Worm (Caenorhabditis elegans) whole organism, late embryonic: Measurements from ENCODE around the gene F25B4.4.

Experiments used
- C38D4.7 ChIP-seq: fragments of 200-800 bp; sonication (Bioruptor generic); optimal IDR thresholded peaks from 2 replicates; lab custom pipeline; 2018; ENCODE audit warnings: mild to moderate bottlenecking, missing genetic modification characterization, moderate library complexity, missing compliant biosample characterization
- F13H6.1 ChIP-seq: sonication (generic microtip); optimal IDR thresholded peaks from 2 replicates; lab custom pipeline; 2016; ENCODE audit warnings: missing genetic modification characterization, missing compliant biosample characterization
- K02D7.2 ChIP-seq: sonication (generic microtip); optimal IDR thresholded peaks from 2 replicates; lab custom pipeline; 2017; ENCODE audit warnings: mild to moderate bottlenecking, missing genetic modification characterization, missing compliant biosample characterization
- K09A11.1 ChIP-seq: sonication (generic microtip); optimal IDR thresholded peaks from 2 replicates; lab custom pipeline; 2017; ENCODE audit warnings: antibody characterized with exemption, mild to moderate bottlenecking, missing genetic modification characterization, missing compliant biosample characterization; ENCODE audit not compliant: insufficient read depth
- Y22D7AL.16 ChIP-seq: sonication (generic microtip); optimal IDR thresholded peaks from 2 replicates; lab custom pipeline; 2016; ENCODE audit warnings: missing genetic modification characterization, missing compliant biosample characterization
- ama-1 ChIP-seq: fragments of 150-350 bp; optimal IDR thresholded peaks from 2 replicates; lab custom pipeline; 2014
- ceh-22 ChIP-seq: sonication (generic microtip); optimal IDR thresholded peaks from 2 replicates; lab custom pipeline; 2017; ENCODE audit warnings: missing biosample characterization, missing genetic modification characterization
- ceh-31 ChIP-seq: sonication (generic microtip); optimal IDR thresholded peaks from 2 replicates; lab custom pipeline; 2016; ENCODE audit warnings: missing genetic modification characterization, missing compliant biosample characterization
- ceh-6 ChIP-seq: fragments of 200-800 bp; sonication (Bioruptor generic); optimal IDR thresholded peaks from 2 replicates; lab custom pipeline; 2018; ENCODE audit warnings: mild to moderate bottlenecking, missing genetic modification characterization, missing compliant biosample characterization
- ceh-9 ChIP-seq: sonication (generic microtip); optimal IDR thresholded peaks from 2 replicates; lab custom pipeline; 2016; ENCODE audit warnings: mild to moderate bottlenecking, missing genetic modification characterization, inconsistent platforms, missing compliant biosample characterization
- che-1 ChIP-seq: sonication (generic microtip); optimal IDR thresholded peaks from 2 replicates; lab custom pipeline; 2016; ENCODE audit warnings: mild to moderate bottlenecking, missing genetic modification characterization, missing compliant biosample characterization
- dve-1 ChIP-seq: sonication (generic microtip); optimal IDR thresholded peaks from 2 replicates; lab custom pipeline; 2017; ENCODE audit warnings: antibody characterized with exemption, mild to moderate bottlenecking, missing genetic modification characterization, missing compliant biosample characterization
- elt-2 ChIP-seq: sonication (generic microtip); optimal IDR thresholded peaks from 2 replicates; lab custom pipeline; 2016; ENCODE audit warnings: missing genetic modification reagents, missing genetic modification characterization, missing compliant biosample characterization
- elt-4 ChIP-seq: sonication (generic microtip); optimal IDR thresholded peaks from 2 replicates; lab custom pipeline; 2016; ENCODE audit warnings: missing genetic modification characterization, missing compliant biosample characterization
- ets-4 ChIP-seq: sonication (generic microtip); optimal IDR thresholded peaks from 2 replicates; lab custom pipeline; 2016; ENCODE audit warnings: missing genetic modification characterization, missing compliant biosample characterization
- eyg-1 ChIP-seq: sonication (generic microtip); optimal IDR thresholded peaks from 2 replicates; lab custom pipeline; 2016; ENCODE audit warnings: missing genotype, missing genetic modification characterization, missing compliant biosample characterization
- fax-1 ChIP-seq: sonication (generic microtip); optimal IDR thresholded peaks from 2 replicates; lab custom pipeline; 2016; ENCODE audit warnings: missing genotype, missing genetic modification characterization, missing compliant biosample characterization
- fkh-10 ChIP-seq: fragments of 150-350 bp; optimal IDR thresholded peaks from 2 replicates; lab custom pipeline; 2014; ENCODE audit warnings: missing biosample characterization, missing genetic modification reagents, missing genetic modification characterization
- hlh-15 ChIP-seq: sonication (generic microtip); optimal IDR thresholded peaks from 2 replicates; lab custom pipeline; 2016; ENCODE audit warnings: missing genetic modification characterization, missing compliant biosample characterization
- hlh-30 ChIP-seq: sonication (generic microtip); optimal IDR thresholded peaks from 2 replicates; lab custom pipeline; 2017; ENCODE audit warnings: antibody characterized with exemption, missing genetic modification characterization, missing compliant biosample characterization; ENCODE audit not compliant: insufficient read depth
- hlh-6 ChIP-seq: sonication (generic microtip); optimal IDR thresholded peaks from 2 replicates; lab custom pipeline; 2016; ENCODE audit warnings: missing genotype, missing genetic modification characterization, missing compliant biosample characterization
- lim-6 ChIP-seq: sonication (generic microtip); optimal IDR thresholded peaks from 2 replicates; lab custom pipeline; 2016; ENCODE audit warnings: missing genetic modification characterization, missing compliant biosample characterization
- nfya-1 ChIP-seq: sonication (generic microtip); optimal IDR thresholded peaks from 2 replicates; lab custom pipeline; 2017; ENCODE audit warnings: missing genetic modification characterization, mild to moderate bottlenecking, missing compliant biosample characterization, antibody characterized with exemption, moderate library complexity
- npax-4 ChIP-seq: sonication (generic microtip); optimal IDR thresholded peaks from 2 replicates; lab custom pipeline; 2016; ENCODE audit warnings: missing genetic modification characterization, missing compliant biosample characterization
- odd-2 ChIP-seq: sonication (generic microtip); optimal IDR thresholded peaks from 2 replicates; lab custom pipeline; 2017; ENCODE audit warnings: antibody characterized with exemption, mild to moderate bottlenecking, missing genetic modification characterization, missing compliant biosample characterization
- pag-3 ChIP-seq: sonication (generic microtip); optimal IDR thresholded peaks from 2 replicates; lab custom pipeline; 2016; ENCODE audit warnings: missing compliant biosample characterization, missing genetic modification characterization, borderline replicate concordance
- pax-1 ChIP-seq: fragments of 150-350 bp; optimal IDR thresholded peaks from 2 replicates; lab custom pipeline; 2014; ENCODE audit warnings: missing biosample characterization, missing genetic modification characterization
- pha-2 ChIP-seq: sonication (generic microtip); optimal IDR thresholded peaks from 2 replicates; lab custom pipeline; 2017; ENCODE audit warnings: mild to moderate bottlenecking, missing genetic modification characterization, missing compliant biosample characterization
- pha-4 ChIP-seq: fragments of 150-350 bp; optimal IDR thresholded peaks from 2 replicates; lab custom pipeline; 2018; ENCODE audit warnings: missing biosample characterization, missing genetic modification reagents, missing genetic modification characterization
- pqm-1 ChIP-seq: sonication (generic microtip); optimal IDR thresholded peaks from 2 replicates; lab custom pipeline; 2016; ENCODE audit warnings: missing genetic modification characterization, missing compliant biosample characterization
- ref-2 ChIP-seq: sonication (generic microtip); optimal IDR thresholded peaks from 2 replicates; lab custom pipeline; 2016; ENCODE audit warnings: missing genetic modification characterization, missing compliant biosample characterization
- tbx-7 ChIP-seq: sonication (generic microtip); optimal IDR thresholded peaks from 2 replicates; lab custom pipeline; 2016; ENCODE audit warnings: missing genotype, missing genetic modification characterization, missing compliant biosample characterization
- ttx-3 ChIP-seq: sonication (generic microtip); optimal IDR thresholded peaks from 2 replicates; lab custom pipeline; 2016; ENCODE audit warnings: missing genetic modification reagents, missing genetic modification characterization, missing compliant biosample characterization
- unc-55 ChIP-seq: sonication (generic microtip); optimal IDR thresholded peaks from 2 replicates; lab custom pipeline; 2017; ENCODE audit warnings: missing biosample characterization, missing genetic modification reagents, missing genetic modification characterization
- unc-86 ChIP-seq: sonication (generic microtip); optimal IDR thresholded peaks from 2 replicates; lab custom pipeline; 2016; ENCODE audit warnings: missing genetic modification characterization, missing compliant biosample characterization
- zip-5 ChIP-seq: sonication (generic microtip); optimal IDR thresholded peaks from 2 replicates; lab custom pipeline; 2016; ENCODE audit warnings: missing genetic modification characterization, missing compliant biosample characterization

The F25B4.4 gene

DNA sequence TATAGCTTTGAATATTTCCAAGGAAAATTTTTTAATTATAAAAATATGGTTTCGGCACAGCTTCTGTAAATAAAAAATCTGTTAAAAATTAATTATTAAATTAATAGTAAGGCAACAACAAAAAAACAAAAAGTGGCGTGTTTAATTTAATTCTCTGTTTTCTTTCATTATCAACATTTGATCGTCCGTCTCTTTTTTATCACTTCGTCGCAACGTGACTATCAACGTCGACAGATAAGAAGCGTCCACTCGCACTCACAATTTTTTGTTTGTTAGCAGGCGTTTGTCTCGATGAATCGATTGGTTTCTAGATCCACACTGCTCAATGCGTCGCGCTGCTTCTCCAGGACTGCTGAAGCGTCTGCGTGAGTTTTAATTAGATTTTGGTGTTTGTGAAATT, 28.0 kb downstream of the F25B4.4 start, which contains the start of gene gcst-1:
TSS of gene gcst-1 (plus strand) at position 277 of the 400 bp plus-strand sequence.
- TF ChIP-seq ets-4 (tag; lab: Kevin White, UChicago) (no peak), elt-2 (peak; percentile 82)
- TF ChIP-seq, all 69 proteins: peak for 1

DNA sequence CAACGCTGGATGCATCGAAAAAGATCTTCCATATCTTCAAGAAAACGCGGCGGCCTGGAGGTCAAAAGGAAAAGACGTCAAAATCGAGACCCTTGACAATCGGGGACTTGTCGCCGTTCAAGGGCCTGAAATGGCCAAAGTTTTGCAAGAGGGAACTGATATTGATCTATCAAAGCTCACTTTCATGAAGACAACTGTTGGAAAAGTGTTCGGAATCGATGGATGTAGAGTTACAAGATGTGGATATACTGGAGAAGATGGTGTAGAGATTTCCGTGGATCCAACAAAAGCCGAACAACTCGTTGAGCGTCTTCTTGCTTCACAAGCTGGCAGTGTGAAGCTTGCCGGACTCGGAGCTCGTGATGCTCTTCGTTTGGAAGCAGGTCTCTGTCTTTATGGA, 28.8 kb downstream of the F25B4.4 start:
- TF ChIP-seq K02D7.2 (no peak), pag-3 (tag; lab: Kevin White, UChicago) (no peak), che-1 (tag; lab: Kevin White, UChicago) (no peak), elt-4 (no peak), lim-6 (no peak), pax-1 (tag; lab: Kevin White, UChicago) (no peak), ceh-6 (no peak), pha-4 (no peak), dve-1 (tag; lab: Kevin White, UChicago) (no peak)

DNA sequence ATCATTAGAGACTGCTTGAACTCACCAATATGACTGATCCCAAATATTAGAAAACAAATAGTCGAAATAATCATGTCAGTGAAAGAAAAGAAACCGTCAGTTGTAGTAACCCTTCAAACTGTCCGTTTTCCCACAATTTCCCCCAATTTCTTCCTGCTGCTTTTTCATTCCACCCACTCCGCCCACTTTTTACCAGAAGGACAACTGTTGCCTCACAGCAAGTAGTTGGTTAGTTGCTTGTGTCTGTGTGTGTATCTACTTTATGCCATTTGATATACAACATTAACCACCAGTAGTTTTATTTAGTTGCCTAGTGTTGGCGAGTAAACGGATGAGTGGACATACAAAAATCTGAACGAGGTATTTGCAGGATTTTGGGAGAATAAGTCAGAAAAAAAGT, 31.8 kb downstream of the F25B4.4 start, which contains the start of gene K09H11.9:
TSS of gene K09H11.9 (minus strand) at position 101 of the 400 bp plus-strand sequence.
- TF ChIP-seq hlh-15 (no peak), ceh-6 (no peak), pax-1 (tag; lab: Kevin White, UChicago) (no peak), unc-55 (GFP tag; lab: Kevin White, UChicago) (no peak), nfya-1 (no peak), odd-2 (tag; lab: Kevin White, UChicago) (no peak), elt-4 (no peak)
- TF ChIP-seq, all 69 proteins: peak for 0

DNA sequence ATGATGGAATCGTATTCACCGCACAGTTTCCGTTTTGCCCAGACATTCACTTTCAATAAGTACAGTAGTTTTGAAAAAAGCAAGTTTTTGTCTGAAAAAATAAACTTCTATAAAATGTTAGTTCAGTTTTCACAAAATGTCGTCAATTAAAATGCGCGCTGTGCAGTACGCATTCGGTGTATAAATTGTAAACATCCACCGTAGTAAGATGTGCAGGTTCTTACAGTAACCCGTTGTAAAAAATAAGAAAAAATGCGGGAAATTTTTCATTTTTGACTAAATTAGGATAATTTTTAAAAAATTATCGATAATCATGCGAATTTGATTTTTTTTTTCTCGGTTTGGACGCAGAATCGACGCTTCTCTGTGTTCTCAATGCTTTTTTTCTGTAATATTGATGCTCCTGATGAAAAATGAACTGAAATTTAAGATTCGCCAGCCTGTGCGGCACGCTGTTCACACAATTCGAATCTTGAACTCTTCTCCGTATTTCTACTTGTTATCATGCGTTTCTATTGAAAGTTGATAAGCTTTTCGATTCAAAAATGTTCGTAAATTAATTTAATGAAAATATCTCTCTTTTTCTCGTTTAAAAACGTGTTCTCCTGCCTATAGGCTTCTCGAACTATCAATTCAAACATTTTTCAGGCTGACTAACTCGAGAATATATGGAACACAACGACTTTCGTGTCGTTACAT, 32.7 kb downstream of the F25B4.4 start, which contains the start of gene rga-3:
TSS of gene rga-3 (plus strand) at position 649 of the 699 bp plus-strand sequence.
- TF ChIP-seq C38D4.7 (no peak), ama-1 (lab: Kevin White, UChicago) (no peak), elt-2 (no peak), ref-2 (tag; lab: Kevin White, UChicago) (no peak), ceh-9 (tag; lab: Kevin White, UChicago) (no peak), fkh-10 (no peak), hlh-6 (tag; lab: Kevin White, UChicago) (no peak), elt-4 (no peak), ceh-22 (tag; lab: Kevin White, UChicago) (no peak), npax-4 (no peak), pha-2 (no peak), tbx-7 (tag; lab: Kevin White, UChicago) (no peak), hlh-15 (no peak), unc-86 (no peak), pag-3 (tag; lab: Kevin White, UChicago) (no peak), eyg-1 (tag; lab: Kevin White, UChicago) (no peak)

DNA sequence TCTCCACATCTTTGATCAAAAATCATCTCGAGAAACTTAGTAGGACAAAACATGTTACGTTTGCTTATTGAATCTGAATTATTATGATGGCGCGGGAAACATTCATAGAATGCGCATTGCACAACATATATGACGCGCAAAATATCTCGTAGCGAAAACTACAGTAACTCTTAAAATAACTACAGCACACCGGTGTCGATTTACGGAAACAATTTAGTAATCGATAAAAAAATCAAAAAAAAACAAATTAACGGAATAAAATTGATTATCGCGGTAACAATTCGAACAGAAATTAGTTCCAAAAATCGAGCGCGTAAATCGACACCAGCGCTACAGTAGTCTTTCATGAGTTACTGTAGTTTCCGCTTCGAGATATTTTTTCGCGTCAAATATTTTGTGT, 37.4 kb downstream of the F25B4.4 start:
- TF ChIP-seq ceh-31 (tag; lab: Kevin White, UChicago) (no peak), fkh-10 (no peak), dve-1 (tag; lab: Kevin White, UChicago) (no peak), ceh-22 (tag; lab: Kevin White, UChicago) (no peak), Y22D7AL.16 (tag; lab: Kevin White, UChicago) (no peak), F13H6.1 (tag; lab: Kevin White, UChicago) (no peak), K09A11.1 (tag; lab: Kevin White, UChicago) (no peak), che-1 (tag; lab: Kevin White, UChicago) (no peak), ttx-3 (tag; lab: Kevin White, UChicago) (no peak), hlh-30 (tag; lab: Kevin White, UChicago) (no peak), zip-5 (tag; lab: Kevin White, UChicago) (no peak), fax-1 (tag; lab: Kevin White, UChicago) (no peak), ceh-6 (no peak), pqm-1 (no peak)
